Worm (Caenorhabditis elegans) whole organism, late embryonic: Measurements from ENCODE around the gene K12H6.2.

ENCODE experiments used
- K09A11.1 ChIP-seq: sonication (generic microtip); optimal IDR thresholded peaks from 2 replicates; lab custom pipeline; 2017; ENCODE audit warnings: antibody characterized with exemption, mild to moderate bottlenecking, missing genetic modification characterization, missing compliant biosample characterization; ENCODE audit not compliant: insufficient read depth
- ama-1 ChIP-seq: fragments of 150-350 bp; optimal IDR thresholded peaks from 2 replicates; lab custom pipeline; 2014
- ceh-34 ChIP-seq: sonication (generic microtip); optimal IDR thresholded peaks from 2 replicates; lab custom pipeline; 2016; ENCODE audit warnings: mild to moderate bottlenecking, missing genetic modification characterization, missing compliant biosample characterization
- ceh-48 ChIP-seq: sonication (generic microtip); optimal IDR thresholded peaks from 2 replicates; lab custom pipeline; 2016; ENCODE audit warnings: missing genetic modification characterization, inconsistent platforms, missing compliant biosample characterization
- ceh-9 ChIP-seq: sonication (generic microtip); optimal IDR thresholded peaks from 2 replicates; lab custom pipeline; 2016; ENCODE audit warnings: mild to moderate bottlenecking, missing genetic modification characterization, inconsistent platforms, missing compliant biosample characterization
- pha-4 ChIP-seq: fragments of 150-350 bp; optimal IDR thresholded peaks from 2 replicates; lab custom pipeline; 2018; ENCODE audit warnings: missing biosample characterization, missing genetic modification reagents, missing genetic modification characterization
- tbx-2 ChIP-seq: sonication (generic microtip); optimal IDR thresholded peaks from 2 replicates; lab custom pipeline; 2016; ENCODE audit warnings: missing genetic modification characterization, missing compliant biosample characterization
- unc-86 ChIP-seq: sonication (generic microtip); optimal IDR thresholded peaks from 2 replicates; lab custom pipeline; 2016; ENCODE audit warnings: missing genetic modification characterization, missing compliant biosample characterization

DNA sequence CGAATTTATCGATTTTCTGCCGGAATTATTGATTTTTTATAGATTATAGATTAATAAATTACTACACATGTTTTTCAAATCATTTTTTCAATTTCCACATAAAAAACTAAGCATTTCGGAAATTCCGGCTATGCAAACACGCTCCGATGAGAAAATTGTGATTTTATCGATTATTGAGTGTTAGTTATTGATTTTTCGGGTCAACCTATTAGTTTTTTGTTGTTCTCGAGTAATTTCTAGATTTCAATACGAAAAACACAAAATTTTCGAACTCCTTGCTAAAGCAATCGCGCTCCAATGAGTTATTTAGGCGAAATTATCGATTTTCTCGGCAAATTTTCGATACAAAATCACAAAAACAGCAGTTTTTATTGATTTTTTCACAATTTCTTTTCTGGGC lies 19.9 kb downstream of the K12H6.2 start:
- TF ChIP-seq ceh-48 (tag; lab: Kevin White, UChicago) (no peak), pha-4 (tag; lab: Kevin White, UChicago) (no peak), ama-1 (lab: Kevin White, UChicago) (no peak), unc-86 (tag; lab: Kevin White, UChicago) (no peak), K09A11.1 (tag; lab: Kevin White, UChicago) (no peak), ceh-9 (tag; lab: Kevin White, UChicago) (no peak), tbx-2 (tag; lab: Kevin White, UChicago) (no peak), ceh-34 (tag; lab: Kevin White, UChicago) (no peak)
